Fruit fly (Drosophila melanogaster) whole organism, embryonic: Measurements from ENCODE around the gene CG44142.

Experiments
- CG10209 ChIP-seq: fragments of 200-800 bp; sonication (Bioruptor generic); optimal IDR thresholded peaks from 3 replicates; lab custom pipeline; 2017; ENCODE audit warnings: missing biosample characterization, mild to moderate bottlenecking, missing genetic modification characterization, missing genetic modification reagents
- CG18476 ChIP-seq: fragments of 200-800 bp; sonication (Bioruptor generic); optimal IDR thresholded peaks from 2 replicates; lab custom pipeline; 2016; ENCODE audit warnings: missing biosample characterization, mild to moderate bottlenecking, missing genetic modification characterization
- CG8944 ChIP-seq: fragments of 200-800 bp; sonication (Bioruptor generic); optimal IDR thresholded peaks from 3 replicates; lab custom pipeline; 2016; ENCODE audit warnings: missing biosample characterization, missing genetic modification characterization
- D ChIP-seq, 2 experiments: fragments of 200-800 bp in 1 of 2; fragments of >200 bp in 1 of 2; sonication (Bioruptor generic) in 1 of 2; optimal IDR thresholded peaks; 2 replicates in 1 of 2; 3 replicates in 1 of 2; lab custom pipeline; 2017; ENCODE audit warnings: mild to moderate bottlenecking in 1 of 2, missing biosample characterization in 1 of 2, missing genetic modification characterization in 1 of 2, missing genetic modification reagents in 1 of 2
- Dll ChIP-seq: fragments of 200-800 bp; sonication (Bioruptor generic); IDR thresholded peaks from 4 replicates; pipeline ENCODE4 v1.3.6; 2022; ENCODE audit warnings: missing biosample characterization, missing genetic modification characterization; ENCODE audit not compliant: partially characterized antibody
- Elba2 ChIP-seq: fragments of 200-800 bp; sonication (Bioruptor generic); optimal IDR thresholded peaks from 3 replicates; lab custom pipeline; 2016; ENCODE audit warnings: missing biosample characterization, missing genetic modification characterization
- Hr78 ChIP-seq, 2 experiments: fragments of 200-800 bp in 1 of 2; fragments of >200 bp in 1 of 2; sonication (Bioruptor generic) in 1 of 2; optimal IDR thresholded peaks; 2 replicates each; lab custom pipeline; 2017 to 2019; ENCODE audit warnings: missing biosample characterization in 2 of 2, missing genetic modification characterization in 2 of 2, mild to moderate bottlenecking in 1 of 2, moderate library complexity in 1 of 2
- abd-A ChIP-seq: fragments of 200-800 bp; sonication (Bioruptor generic); optimal IDR thresholded peaks from 3 replicates; lab custom pipeline; 2019; ENCODE audit warnings: missing biosample characterization, mild to moderate bottlenecking, missing genetic modification characterization, moderate library complexity
- gcm ChIP-seq: fragments of 200-800 bp; sonication (Bioruptor generic); optimal IDR thresholded peaks from 2 replicates; lab custom pipeline; 2019; ENCODE audit warnings: missing biosample characterization, mild to moderate bottlenecking, missing genetic modification characterization, moderate library complexity
- toy ChIP-seq: fragments of 200-800 bp; sonication (Bioruptor generic); IDR thresholded peaks from 2 replicates; pipeline ENCODE4 v1.3.6; 2022; ENCODE audit warnings: missing biosample characterization, missing genetic modification characterization
- vfl ChIP-seq: fragments of 200-800 bp; sonication (Bioruptor generic); optimal IDR thresholded peaks from 2 replicates; lab custom pipeline; 2016; ENCODE audit warnings: missing biosample characterization, missing genetic modification characterization

dm6 chr3R:13293148-13293756 is 19.7 kb downstream of the CG44142 start, which contains the start of gene wntD:
- TF ChIP-seq Hr78 (GFP tag; optimal IDR thresholded peaks at IDR 0.05; lab: Kevin White, UChicago) (no peak), Dll (GFP tag; lab: Robert Waterston, UW) (no peak), CG18476 (GFP tag; lab: Kevin White, UChicago) (no peak), gcm (GFP tag; lab: Kevin White, UChicago) (no peak), CG10209 (GFP tag; lab: Kevin White, UChicago) (no peak), toy (GFP tag; lab: Robert Waterston, UW) (no peak), vfl (GFP tag; lab: Kevin White, UChicago) (no peak), abd-A (tag; lab: Kevin White, UChicago) (no peak), D (optimal IDR thresholded peaks at IDR 0.05; lab: Kevin White, UChicago) (peak; percentile 14), D (GFP tag; optimal IDR thresholded peaks at IDR 0.05; lab: Kevin White, UChicago) (no peak), CG8944 (GFP tag; lab: Kevin White, UChicago) (no peak), Elba2 (no peak)
